Worm (Caenorhabditis elegans): Measurements from ENCODE around the gene E02H4.6.

E02H4.6 gene

ce11 chrX:14238291-14238758, 13.6 kb downstream of the E02H4.6 start, which contains the start of gene K04C1.2 (continued):
- TF ChIP-seq dmd-6 (GFP tag; IDR thresholded peaks at IDR 0.05): peak; percentile 27; the same call in 1 of the 2 replicates
- no peak for TF ChIP-seq ama-1 (optimal IDR thresholded peaks at IDR 0.05)
- TF ChIP-seq lin-29 (GFP tag; IDR thresholded peaks at IDR 0.05): no peak
- peak in 1 of 2 experiments; percentile 47 for TF ChIP-seq mdl-1 (tag; optimal IDR thresholded peaks at IDR 0.05)
- TF ChIP-seq nhr-42 (GFP tag; IDR thresholded peaks at IDR 0.05): no peak
- TF ChIP-seq madf-5 (GFP tag; IDR thresholded peaks at IDR 0.05): no peak
- TF ChIP-seq jun-1 (tag; optimal IDR thresholded peaks at IDR 0.05): no peak
- no peak for TF ChIP-seq lsy-2 (tag; optimal IDR thresholded peaks at IDR 0.05)
- TF ChIP-seq pqm-1 (tag; optimal IDR thresholded peaks at IDR 0.05): no peak
- TF ChIP-seq madf-9 (GFP tag; conservative IDR thresholded peaks at IDR 0.05): no peak
- TF ChIP-seq nhr-6 (tag; optimal IDR thresholded peaks at IDR 0.05): peak; percentile 32
- TF ChIP-seq ztf-11 (tag; optimal IDR thresholded peaks at IDR 0.05): no peak
- TF ChIP-seq lin-15B (tag; optimal IDR thresholded peaks at IDR 0.05): no peak
- no peak for TF ChIP-seq nhr-41 (GFP tag; IDR thresholded peaks at IDR 0.05)
- TF ChIP-seq dmd-8 (GFP tag; IDR thresholded peaks at IDR 0.05): no peak
- TF ChIP-seq ceh-44 (GFP tag; IDR thresholded peaks at IDR 0.05): no peak
- TF ChIP-seq lin-38 (GFP tag; IDR thresholded peaks at IDR 0.05): no peak
- TF ChIP-seq ceh-62 (tag; optimal IDR thresholded peaks at IDR 0.05): no peak
- TF ChIP-seq F10B5.3 (tag; optimal IDR thresholded peaks at IDR 0.05): no peak
- peak; percentile 65 for TF ChIP-seq hlh-30 (tag; optimal IDR thresholded peaks at IDR 0.05; ENCODE audit: insufficient read depth)
- TF ChIP-seq Y75B8A.6 (GFP tag; IDR thresholded peaks at IDR 0.05): no peak
- TF ChIP-seq arid-1 (GFP tag; conservative IDR thresholded peaks at IDR 0.05): no peak
- TF ChIP-seq zip-2 (tag; optimal IDR thresholded peaks at IDR 0.05): no peak
- no peak for TF ChIP-seq T26A8.4 (GFP tag; IDR thresholded peaks at IDR 0.05)
- no peak for TF ChIP-seq dmd-9 (GFP tag; IDR thresholded peaks at IDR 0.05)
- no peak for TF ChIP-seq lin-39 (tag; optimal IDR thresholded peaks at IDR 0.05)
- TF ChIP-seq zip-11 (GFP tag; IDR thresholded peaks at IDR 0.05): no peak
- TF ChIP-seq Y5F2A.4 (GFP tag; optimal IDR thresholded peaks at IDR 0.05): no peak
- TF ChIP-seq nhr-111 (GFP tag; optimal IDR thresholded peaks at IDR 0.05): no peak
- no peak for TF ChIP-seq D1046.2 (GFP tag; IDR thresholded peaks at IDR 0.05)
- no peak for TF ChIP-seq unc-39 (tag; optimal IDR thresholded peaks at IDR 0.05)
- TF ChIP-seq php-3 (GFP tag; IDR thresholded peaks at IDR 0.05): no peak
- no peak for TF ChIP-seq attf-4 (tag; optimal IDR thresholded peaks at IDR 0.05)
- TF ChIP-seq gei-8 (GFP tag; optimal IDR thresholded peaks at IDR 0.05): no peak
- no peak for TF ChIP-seq ztf-7 (tag; optimal IDR thresholded peaks at IDR 0.05)
- TF ChIP-seq hif-1 (tag; optimal IDR thresholded peaks at IDR 0.05): peak in 1 of 2 experiments; percentile 30
- TF ChIP-seq daf-8 (GFP tag; IDR thresholded peaks at IDR 0.05): no peak
- TF ChIP-seq lin-1 (GFP tag; IDR thresholded peaks at IDR 0.05): no peak
- TF ChIP-seq F37D6.2 (tag; optimal IDR thresholded peaks at IDR 0.05): no peak
- no peak for TF ChIP-seq ZK546.5 (tag; optimal IDR thresholded peaks at IDR 0.05)
- TF ChIP-seq R02D3.7 (tag; optimal IDR thresholded peaks at IDR 0.05): no peak
- no peak for TF ChIP-seq pha-4 (GFP tag; IDR thresholded peaks at IDR 0.05)
- TF ChIP-seq pha-4 (tag; optimal IDR thresholded peaks at IDR 0.05): no peak
- TF ChIP-seq nhr-77 (tag; optimal IDR thresholded peaks at IDR 0.05): peak; percentile 34
- peak; percentile 72 for TF ChIP-seq hlh-11 (tag; optimal IDR thresholded peaks at IDR 0.05)
- TF ChIP-seq ceh-82 (tag; optimal IDR thresholded peaks at IDR 0.05): no peak
- TF ChIP-seq Y105C5A.15 (GFP tag; IDR thresholded peaks at IDR 0.05): no peak
- peak; percentile 40 for TF ChIP-seq lin-13 (GFP tag; optimal IDR thresholded peaks at IDR 0.05)
- TF ChIP-seq sdz-12 (GFP tag; optimal IDR thresholded peaks at IDR 0.05): no peak
- no peak for TF ChIP-seq vab-7 (GFP tag; IDR thresholded peaks at IDR 0.05)
- no peak for TF ChIP-seq zfp-2 (tag; optimal IDR thresholded peaks at IDR 0.05)
- TF ChIP-seq F44E2.7 (GFP tag; IDR thresholded peaks at IDR 0.05): no peak
- TF ChIP-seq lim-7 (GFP tag; IDR thresholded peaks at IDR 0.05): no peak
- TF ChIP-seq skn-1 (tag; optimal IDR thresholded peaks at IDR 0.05): no peak

Data from whole organism, L4 larva.